Fruit fly (Drosophila melanogaster): ENCODE results near the gene CG8202.

CG8202 gene

DNA sequence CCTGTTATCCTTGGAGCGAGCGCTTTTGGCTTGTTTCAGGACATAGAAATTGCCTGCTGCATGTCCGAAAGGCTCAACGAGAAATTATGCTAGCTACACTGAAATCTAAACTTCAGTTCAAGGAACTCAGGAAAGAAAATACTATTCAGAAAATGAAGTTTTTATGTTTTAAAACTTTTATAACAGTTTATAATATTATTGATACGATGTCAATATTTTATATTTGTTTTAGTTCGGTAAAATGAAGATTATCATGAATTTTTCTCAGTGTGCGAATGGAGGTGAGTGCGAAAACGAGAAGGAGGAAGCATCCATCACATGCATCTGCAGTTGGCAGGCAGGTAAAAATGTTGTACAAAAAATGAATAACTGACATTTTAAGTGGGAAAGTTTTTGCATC, 14.5 kb downstream of the CG8202 start (continued):
- TF ChIP-seq CG11723 (GFP tag; optimal IDR thresholded peaks at IDR 0.05): no peak
- peak; percentile 46; the same call in 1 of the 2 replicates for TF ChIP-seq wor (GFP tag; IDR thresholded peaks at IDR 0.05)
- TF ChIP-seq CG31441 (GFP tag; IDR thresholded peaks at IDR 0.05): peak; percentile 80
- peak; percentile 82 for TF ChIP-seq Sox102F (GFP tag; optimal IDR thresholded peaks at IDR 0.05)
- peak; percentile 49 for TF ChIP-seq Fer1 (GFP tag; optimal IDR thresholded peaks at IDR 0.05)
- peak; percentile 66 for TF ChIP-seq Xbp1 (GFP tag; optimal IDR thresholded peaks at IDR 0.05)
- TF ChIP-seq H2.0 (GFP tag; IDR thresholded peaks at IDR 0.05): 0 out of 2 replicates have a peak, but pooled peaks have one; percentile 30
- peak; percentile 55 for TF ChIP-seq CG15601 (tag; optimal IDR thresholded peaks at IDR 0.05)
- TF ChIP-seq CG17385 (GFP tag; optimal IDR thresholded peaks at IDR 0.05): peak; percentile 64
- TF ChIP-seq MBD-R2 (GFP tag; IDR thresholded peaks at IDR 0.05): peak; percentile 15; the same call in 1 of the 2 replicates
- peak; percentile 31; the same call in 2 of the 3 replicates for TF ChIP-seq B-H1 (GFP tag; IDR thresholded peaks at IDR 0.05)
- TF ChIP-seq eve (GFP tag; optimal IDR thresholded peaks at IDR 0.05): peak in 1 of 2 experiments; percentile 84
- TF ChIP-seq CG8388 (GFP tag; optimal IDR thresholded peaks at IDR 0.05): peak; percentile 80
- TF ChIP-seq nerfin-1 (tag; optimal IDR thresholded peaks at IDR 0.05): no peak
- TF ChIP-seq D19B (GFP tag; optimal IDR thresholded peaks at IDR 0.05): no peak
- no peak for TF ChIP-seq CG7357 (GFP tag; IDR thresholded peaks at IDR 0.05)
- TF ChIP-seq CG7271 (tag; optimal IDR thresholded peaks at IDR 0.05): peak; percentile 88
- 0 out of 2 replicates have a peak, but pooled peaks have one; percentile 34 for TF ChIP-seq CG43689 (GFP tag; IDR thresholded peaks at IDR 0.05)
- TF ChIP-seq H15 (GFP tag; IDR thresholded peaks at IDR 0.05): peak; percentile 36; the same call in 1 of the 3 replicates
- TF ChIP-seq CG13424 (tag; optimal IDR thresholded peaks at IDR 0.05): peak; percentile 59
- TF ChIP-seq ewg (GFP tag; optimal IDR thresholded peaks at IDR 0.05): peak; percentile 33
- TF ChIP-seq CG11247 (GFP tag; IDR thresholded peaks at IDR 0.05): no peak
- no peak for TF ChIP-seq gro (GFP tag; optimal IDR thresholded peaks at IDR 0.05)
- no peak for TF ChIP-seq Sry-δ (GFP tag; optimal IDR thresholded peaks at IDR 0.05)
- TF ChIP-seq NC2β (GFP tag; optimal IDR thresholded peaks at IDR 0.05): peak; percentile 14
- no peak for TF ChIP-seq h (optimal IDR thresholded peaks at IDR 0.05)
- TF ChIP-seq phol (tag; optimal IDR thresholded peaks at IDR 0.05): peak; percentile 73
- no peak for TF ChIP-seq pho (GFP tag; optimal IDR thresholded peaks at IDR 0.05)
- 0 out of 2 replicates have a peak, but pooled peaks have one; percentile 21 for TF ChIP-seq CG10366 (GFP tag; IDR thresholded peaks at IDR 0.05)
- TF ChIP-seq CG10431 (GFP tag; optimal IDR thresholded peaks at IDR 0.05): no peak
- TF ChIP-seq Gug (GFP tag; IDR thresholded peaks at IDR 0.05): no peak
- TF ChIP-seq CG12942 (GFP tag; optimal IDR thresholded peaks at IDR 0.05): peak; percentile 43
- peak; percentile 69 for TF ChIP-seq D19A (tag; optimal IDR thresholded peaks at IDR 0.05)
- TF ChIP-seq CG6654 (GFP tag; optimal IDR thresholded peaks at IDR 0.05): no peak
- TF ChIP-seq CG2712 (tag; optimal IDR thresholded peaks at IDR 0.05): peak; percentile 76
- TF ChIP-seq CG14014 (GFP tag; IDR thresholded peaks at IDR 0.05): 0 out of 2 replicates have a peak, but pooled peaks have one; percentile 23
- TF ChIP-seq CG10959 (GFP tag; IDR thresholded peaks at IDR 0.05): peak; percentile 59; the same call in 1 of the 2 replicates
- no peak for TF ChIP-seq ems (GFP tag; optimal IDR thresholded peaks at IDR 0.05)
- TF ChIP-seq klu (GFP tag; IDR thresholded peaks at IDR 0.05): 0 out of 2 replicates have a peak, but pooled peaks have one; percentile 33
- no peak for TF ChIP-seq kah (GFP tag; optimal IDR thresholded peaks at IDR 0.05)
- TF ChIP-seq peb (GFP tag; IDR thresholded peaks at IDR 0.05): no peak
- TF ChIP-seq Hr39 (optimal IDR thresholded peaks at IDR 0.05): no peak
- TF ChIP-seq stc (GFP tag; IDR thresholded peaks at IDR 0.05): peak; percentile 72
- TF ChIP-seq tio (GFP tag; optimal IDR thresholded peaks at IDR 0.05): peak; percentile 44
- peak; percentile 28 for TF ChIP-seq CG4707 (GFP tag; optimal IDR thresholded peaks at IDR 0.05)
- TF ChIP-seq CG3838 (GFP tag; optimal IDR thresholded peaks at IDR 0.05): no peak
- TF ChIP-seq ken (GFP tag; IDR thresholded peaks at IDR 0.05): no peak
- TF ChIP-seq Lhr (GFP tag; optimal IDR thresholded peaks at IDR 0.05): peak; percentile 22
- peak; percentile 54 for TF ChIP-seq Nf-YA (GFP tag; IDR thresholded peaks at IDR 0.05)
- TF ChIP-seq Sry-β (GFP tag; optimal IDR thresholded peaks at IDR 0.05): no peak
- peak; percentile 35 for TF ChIP-seq CG17568 (GFP tag; optimal IDR thresholded peaks at IDR 0.05)
- peak; percentile 14 for TF ChIP-seq CG15011 (GFP tag; optimal IDR thresholded peaks at IDR 0.05)

Data from whole organism, embryonic.